Fruit fly (Drosophila melanogaster) whole organism, embryonic: ENCODE results near the gene CG15891.
A peak's percentile ranks its signal among the peaks of the same experiment; 100 is the strongest.

Experiments used
- Antp ChIP-seq: fragments of 200-800 bp; sonication (Bioruptor generic); optimal IDR thresholded peaks from 3 replicates; lab custom pipeline; 2016; ENCODE audit warnings: missing biosample characterization, missing genetic modification characterization
- Atf3 ChIP-seq: fragments of 200-800 bp; sonication (Bioruptor generic); optimal IDR thresholded peaks from 3 replicates; lab custom pipeline; 2016; ENCODE audit warnings: missing biosample characterization, missing genetic modification characterization
- Atf6 ChIP-seq: fragments of 200-800 bp; sonication (Bioruptor generic); IDR thresholded peaks from 2 replicates; pipeline ENCODE4 v1.3.6; 2022; ENCODE audit warnings: missing biosample characterization, missing genetic modification characterization
- B-H1 ChIP-seq: fragments of 200-800 bp; sonication (Bioruptor generic); IDR thresholded peaks from 3 replicates; pipeline ENCODE4 v1.3.6; 2022; ENCODE audit warnings: missing biosample characterization, missing genetic modification characterization
- CG14050 ChIP-seq: fragments of 200-800 bp; sonication (Bioruptor generic); IDR thresholded peaks from 3 replicates; pipeline ENCODE4 v1.3.6; 2022; ENCODE audit warnings: missing biosample characterization, missing genetic modification characterization
- CG15269 ChIP-seq: fragments of 200-800 bp; sonication (Bioruptor generic); optimal IDR thresholded peaks from 2 replicates; lab custom pipeline; 2018; ENCODE audit warnings: missing biosample characterization, mild to moderate bottlenecking, missing genetic modification characterization, moderate library complexity
- CG17802 ChIP-seq: fragments of 200-800 bp; sonication (Bioruptor generic); optimal IDR thresholded peaks from 2 replicates; lab custom pipeline; 2018; ENCODE audit warnings: missing biosample characterization, mild to moderate bottlenecking, missing genetic modification characterization, moderate library complexity
- CG2120 ChIP-seq: fragments of 200-800 bp; sonication (Bioruptor generic); optimal IDR thresholded peaks from 3 replicates; lab custom pipeline; 2016; ENCODE audit warnings: missing biosample characterization, missing genetic modification characterization
- CG31388 ChIP-seq: fragments of 200-800 bp; sonication (Bioruptor generic); optimal IDR thresholded peaks from 2 replicates; lab custom pipeline; 2016; ENCODE audit warnings: missing biosample characterization, missing genetic modification characterization
- CG32532 ChIP-seq: fragments of 200-800 bp; sonication (Bioruptor generic); IDR thresholded peaks from 2 replicates; pipeline ENCODE4 v1.3.6; 2022; ENCODE audit warnings: missing biosample characterization, missing genetic modification characterization
- CG3407 ChIP-seq: fragments of 200-800 bp; sonication (Bioruptor generic); optimal IDR thresholded peaks from 2 replicates; lab custom pipeline; 2018; ENCODE audit warnings: missing biosample characterization, mild to moderate bottlenecking, missing genetic modification characterization
- CG42726 ChIP-seq: fragments of 200-800 bp; sonication (Bioruptor generic); IDR thresholded peaks from 2 replicates; pipeline ENCODE4 v1.3.6; 2022; ENCODE audit warnings: missing biosample characterization, missing genetic modification characterization; ENCODE audit not compliant: partially characterized antibody
- CG4328 ChIP-seq: fragments of 200-800 bp; sonication (Bioruptor generic); optimal IDR thresholded peaks from 3 replicates; lab custom pipeline; 2017; ENCODE audit warnings: missing biosample characterization, missing genetic modification reagents, missing genetic modification characterization
- CG4820 ChIP-seq: fragments of 200-800 bp; sonication (Bioruptor generic); optimal IDR thresholded peaks from 3 replicates; lab custom pipeline; 2016; ENCODE audit warnings: missing biosample characterization, missing genetic modification characterization
- CG4854 ChIP-seq: fragments of 200-800 bp; sonication (Bioruptor generic); optimal IDR thresholded peaks from 2 replicates; lab custom pipeline; 2016; ENCODE audit warnings: missing biosample characterization, missing genetic modification characterization, inconsistent platforms
- CG6175 ChIP-seq: fragments of 200-800 bp; sonication (Bioruptor generic); IDR thresholded peaks from 3 replicates; pipeline ENCODE4 v1.3.6; 2022; ENCODE audit warnings: missing biosample characterization, missing genetic modification characterization
- CG7987 ChIP-seq: fragments of 200-800 bp; sonication (Bioruptor generic); optimal IDR thresholded peaks from 2 replicates; lab custom pipeline; 2018; ENCODE audit warnings: missing biosample characterization, mild to moderate bottlenecking, missing genetic modification characterization, moderate library complexity
- CG8290 ChIP-seq, 3 experiments: fragments of 200-800 bp; sonication (Bioruptor generic); optimal IDR thresholded peaks; 2 replicates each; lab custom pipeline; 2016 to 2019; ENCODE audit warnings: missing biosample characterization in 3 of 3, missing genetic modification characterization in 3 of 3, mild to moderate bottlenecking in 2 of 3, moderate library complexity in 1 of 3
- CG9215 ChIP-seq: fragments of 200-800 bp; sonication (Bioruptor generic); IDR thresholded peaks from 2 replicates; pipeline ENCODE4 v1.3.6; 2022; ENCODE audit warnings: missing biosample characterization, missing genetic modification characterization
- CHES-1-like ChIP-seq: fragments of 200-800 bp; sonication (Bioruptor generic); optimal IDR thresholded peaks from 2 replicates; lab custom pipeline; 2016; ENCODE audit warnings: missing biosample characterization, missing genetic modification characterization
- Dek ChIP-seq: fragments of 200-800 bp; sonication (Bioruptor generic); optimal IDR thresholded peaks from 3 replicates; lab custom pipeline; 2019; ENCODE audit warnings: missing biosample characterization, mild to moderate bottlenecking, missing genetic modification characterization, moderate library complexity
- Doc2 ChIP-seq: fragments of 200-800 bp; sonication (Bioruptor generic); IDR thresholded peaks from 2 replicates; pipeline ENCODE4 v1.3.6; 2022; ENCODE audit warnings: missing biosample characterization, missing genetic modification characterization
- Doc3 ChIP-seq: fragments of 200-800 bp; sonication (Bioruptor generic); IDR thresholded peaks from 3 replicates; pipeline ENCODE4 v1.3.6; 2022; ENCODE audit warnings: missing biosample characterization, missing genetic modification characterization; ENCODE audit not compliant: partially characterized antibody
- Hr51 ChIP-seq, 2 experiments: fragments of 200-800 bp; sonication (Bioruptor generic); optimal IDR thresholded peaks; 2 replicates in 1 of 2; 3 replicates in 1 of 2; lab custom pipeline; 2016 to 2018; ENCODE audit warnings: missing biosample characterization in 2 of 2, missing genetic modification characterization in 2 of 2, mild to moderate bottlenecking in 1 of 2, moderate library complexity in 1 of 2
- Myb ChIP-seq: fragments of 200-800 bp; sonication (Bioruptor generic); optimal IDR thresholded peaks from 2 replicates; lab custom pipeline; 2016; ENCODE audit warnings: missing biosample characterization, missing genetic modification characterization
- Opbp ChIP-seq: fragments of 200-800 bp; sonication (Bioruptor generic); IDR thresholded peaks from 3 replicates; pipeline ENCODE4 v1.3.6; 2022; ENCODE audit warnings: missing biosample characterization, missing genetic modification characterization; ENCODE audit not compliant: partially characterized antibody
- Optix ChIP-seq: fragments of 200-800 bp; sonication (Bioruptor generic); IDR thresholded peaks from 3 replicates; pipeline ENCODE4 v1.3.6; 2022; ENCODE audit warnings: missing biosample characterization, missing genetic modification characterization
- Ravus ChIP-seq: fragments of 200-800 bp; sonication (Bioruptor generic); IDR thresholded peaks from 2 replicates; pipeline ENCODE4 v1.3.6; 2022; ENCODE audit warnings: missing biosample characterization, missing genetic modification characterization
- Rfx ChIP-seq: fragments of 200-800 bp; sonication (Bioruptor generic); IDR thresholded peaks from 2 replicates; pipeline ENCODE4 v1.3.6; 2022; ENCODE audit warnings: missing biosample characterization, missing genetic modification characterization
- Sry-δ ChIP-seq: fragments of 200-800 bp; sonication (Bioruptor generic); optimal IDR thresholded peaks from 2 replicates; lab custom pipeline; 2016; ENCODE audit warnings: missing biosample characterization, missing genetic modification characterization
- Trl ChIP-seq, 3 experiments: fragments of >200 bp in 2 of 3; fragments of 200-800 bp in 1 of 3; sonication (Bioruptor generic) in 1 of 3; optimal IDR thresholded peaks; 2 replicates in 1 of 3; 3 replicates in 2 of 3; lab custom pipeline; 2016 to 2017; ENCODE audit warnings: missing biosample characterization in 1 of 3, missing genetic modification characterization in 1 of 3
- abd-A ChIP-seq: fragments of 200-800 bp; sonication (Bioruptor generic); optimal IDR thresholded peaks from 3 replicates; lab custom pipeline; 2019; ENCODE audit warnings: missing biosample characterization, mild to moderate bottlenecking, missing genetic modification characterization, moderate library complexity
- bsh ChIP-seq, 2 experiments: fragments of 200-800 bp; sonication (Bioruptor generic); optimal IDR thresholded peaks; 2 replicates each; lab custom pipeline; 2017 to 2018; ENCODE audit warnings: mild to moderate bottlenecking in 2 of 2, missing biosample characterization in 2 of 2, missing genetic modification characterization in 2 of 2, moderate library complexity in 1 of 2
- cato ChIP-seq: fragments of 200-800 bp; sonication (Bioruptor generic); optimal IDR thresholded peaks from 2 replicates; lab custom pipeline; 2016; ENCODE audit warnings: missing biosample characterization, missing genetic modification characterization, borderline replicate concordance
- chm ChIP-seq: fragments of 200-800 bp; sonication (Bioruptor generic); IDR thresholded peaks from 2 replicates; pipeline ENCODE4 v1.3.6; 2022; ENCODE audit warnings: missing biosample characterization, missing genetic modification characterization
- fd96Cb ChIP-seq: fragments of 200-800 bp; sonication (Bioruptor generic); optimal IDR thresholded peaks from 2 replicates; lab custom pipeline; 2018; ENCODE audit warnings: missing biosample characterization, mild to moderate bottlenecking, missing genetic modification characterization, moderate library complexity
- hb ChIP-seq: fragments of 200-800 bp; sonication (Bioruptor generic); IDR thresholded peaks from 3 replicates; pipeline ENCODE4 v1.3.6; 2022; ENCODE audit warnings: missing biosample characterization, missing genetic modification characterization; ENCODE audit not compliant: partially characterized antibody
- lilli ChIP-seq: fragments of 200-800 bp; sonication (Bioruptor generic); optimal IDR thresholded peaks from 3 replicates; lab custom pipeline; 2016; ENCODE audit warnings: missing biosample characterization, missing genetic modification characterization
- otp ChIP-seq: fragments of 200-800 bp; sonication (Bioruptor generic); IDR thresholded peaks from 3 replicates; pipeline ENCODE4, ENCODE4 v1.3.6; 2022; ENCODE audit warnings: missing biosample characterization, missing genetic modification characterization
- pita ChIP-seq: fragments of 200-800 bp; sonication (Bioruptor generic); optimal IDR thresholded peaks from 2 replicates; lab custom pipeline; 2017; ENCODE audit warnings: missing biosample characterization, mild to moderate bottlenecking, missing genetic modification characterization
- pnt ChIP-seq: fragments of 200-800 bp; sonication (Bioruptor generic); optimal IDR thresholded peaks from 3 replicates; lab custom pipeline; 2016; ENCODE audit warnings: missing biosample characterization, missing genetic modification characterization
- slp2 ChIP-seq: fragments of 200-800 bp; sonication (Bioruptor generic); optimal IDR thresholded peaks from 2 replicates; lab custom pipeline; 2016; ENCODE audit warnings: missing biosample characterization, missing genetic modification characterization
- tio ChIP-seq: fragments of 200-800 bp; sonication (Bioruptor generic); optimal IDR thresholded peaks from 2 replicates; lab custom pipeline; 2017; ENCODE audit warnings: missing biosample characterization, missing genetic modification characterization, inconsistent platforms
- trem ChIP-seq: fragments of 200-800 bp; optimal IDR thresholded peaks from 3 replicates; lab custom pipeline; 2019; ENCODE audit warnings: missing biosample characterization, mild to moderate bottlenecking, missing genetic modification characterization, moderate library complexity
- zen2 ChIP-seq: fragments of 200-800 bp; sonication (Bioruptor generic); IDR thresholded peaks from 3 replicates; pipeline ENCODE4 v1.3.6; 2022; ENCODE audit warnings: missing biosample characterization, missing genetic modification characterization; ENCODE audit not compliant: partially characterized antibody

Gene CG15891

DNA sequence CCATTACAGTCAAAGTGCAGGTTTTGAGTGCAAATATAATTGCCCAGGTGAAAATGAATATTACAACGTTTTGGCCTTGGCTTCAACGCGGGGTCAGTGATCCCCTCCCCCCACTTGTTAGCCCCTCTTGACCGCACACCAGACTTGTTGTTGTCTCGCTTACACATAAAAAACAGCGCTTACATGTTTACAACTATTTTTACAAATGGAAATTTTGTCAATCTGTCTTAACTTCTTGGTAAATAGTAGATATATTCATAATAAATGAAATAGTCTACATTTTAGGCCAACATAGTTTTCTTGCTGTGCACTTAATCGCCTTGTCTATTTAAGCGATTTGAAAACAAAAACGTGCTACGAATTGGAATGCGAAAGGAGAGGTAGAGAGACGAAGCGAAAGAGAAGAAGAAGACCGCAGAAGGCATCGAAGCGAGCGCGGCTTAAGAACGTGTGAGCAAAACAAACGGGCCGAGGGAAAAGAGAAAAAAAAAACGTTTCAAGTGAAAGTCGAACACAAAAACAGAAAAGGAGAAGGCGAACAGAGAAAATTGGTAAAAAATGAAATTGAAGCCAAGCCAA, 44.9 kb upstream of the CG15891 start (continued):
- TF ChIP-seq Ravus (no peak; the same call in 1 of the 2 replicates), Doc3 (no peak), Antp (GFP tag; lab: Kevin White, UChicago) (peak; percentile 3), tio (peak; percentile 5), Trl (optimal IDR thresholded peaks at IDR 0.05; lab: Kevin White, UChicago) (peak; percentile 20 to 21), Trl (GFP tag; optimal IDR thresholded peaks at IDR 0.05; lab: Kevin White, UChicago) (peak; percentile 11), Rfx (GFP tag; lab: Robert Waterston, UW) (peak; percentile 70), pita (GFP tag; lab: Kevin White, UChicago) (no peak), CG31388 (GFP tag; lab: Kevin White, UChicago) (no peak), CG7987 (GFP tag; lab: Kevin White, UChicago) (no peak), CG15269 (tag; lab: Kevin White, UChicago) (peak; percentile 59), zen2 (no peak), chm (peak; percentile 44; the same call in 1 of the 2 replicates), pnt (GFP tag; lab: Kevin White, UChicago) (peak; percentile 34), Optix (peak; percentile 35; the same call in 1 of the 3 replicates), CG8290 (GFP tag; optimal IDR thresholded peaks at IDR 0.05; lab: Kevin White, UChicago) (no peak), CG8290 (tag; optimal IDR thresholded peaks at IDR 0.05; lab: Kevin White, UChicago) (peak in 1 of 2 experiments; percentile 70), Sry-δ (GFP tag; lab: Kevin White, UChicago) (no peak), CG14050 (GFP tag; lab: Robert Waterston, UW) (peak; percentile 45; the same call in 1 of the 3 replicates), fd96Cb (tag; lab: Kevin White, UChicago) (peak; percentile 56), CG6175 (GFP tag; lab: Robert Waterston, UW) (peak; percentile 45; the same call in 1 of the 3 replicates), hb (GFP tag; lab: Robert Waterston, UW) (no peak), B-H1 (GFP tag; lab: Robert Waterston, UW) (peak; percentile 32; the same call in 2 of the 3 replicates), CG32532 (peak; percentile 73), Atf6 (peak; percentile 59), slp2 (GFP tag; lab: Kevin White, UChicago) (no peak), cato (GFP tag; lab: Kevin White, UChicago) (no peak), CG17802 (peak; percentile 38), lilli (GFP tag; lab: Kevin White, UChicago) (peak; percentile 59), Hr51 (GFP tag; optimal IDR thresholded peaks at IDR 0.05; lab: Kevin White, UChicago) (peak in 1 of 2 experiments; percentile 53), CG9215 (GFP tag; lab: Robert Waterston, UW) (peak; percentile 46), abd-A (tag; lab: Kevin White, UChicago) (peak; percentile 75), Dek (tag; lab: Kevin White, UChicago) (peak; percentile 70), CG4854 (GFP tag; lab: Kevin White, UChicago) (peak; percentile 18), CG42726 (GFP tag; lab: Robert Waterston, UW) (no peak), Opbp (no peak), bsh (GFP tag; optimal IDR thresholded peaks at IDR 0.05; lab: Kevin White, UChicago) (peak in 1 of 2 experiments; percentile 73), CHES-1-like (GFP tag; lab: Kevin White, UChicago) (no peak), trem (tag; lab: Kevin White, UChicago) (peak; percentile 21), otp (GFP tag; lab: Robert Waterston, UW) (peak; percentile 30; the same call in 1 of the 3 replicates), CG4328 (GFP tag; lab: Kevin White, UChicago) (no peak), CG2120 (peak; percentile 50), CG3407 (GFP tag; lab: Kevin White, UChicago) (peak; percentile 28), CG4820 (GFP tag; lab: Kevin White, UChicago) (peak; percentile 19), Atf3 (no peak), Doc2 (GFP tag; lab: Robert Waterston, UW) (no peak), Myb (GFP tag; lab: Kevin White, UChicago) (no peak)
